Fruit fly (Drosophila melanogaster): ENCODE results near the gene CG46465.

Gene CG46465

DNA sequence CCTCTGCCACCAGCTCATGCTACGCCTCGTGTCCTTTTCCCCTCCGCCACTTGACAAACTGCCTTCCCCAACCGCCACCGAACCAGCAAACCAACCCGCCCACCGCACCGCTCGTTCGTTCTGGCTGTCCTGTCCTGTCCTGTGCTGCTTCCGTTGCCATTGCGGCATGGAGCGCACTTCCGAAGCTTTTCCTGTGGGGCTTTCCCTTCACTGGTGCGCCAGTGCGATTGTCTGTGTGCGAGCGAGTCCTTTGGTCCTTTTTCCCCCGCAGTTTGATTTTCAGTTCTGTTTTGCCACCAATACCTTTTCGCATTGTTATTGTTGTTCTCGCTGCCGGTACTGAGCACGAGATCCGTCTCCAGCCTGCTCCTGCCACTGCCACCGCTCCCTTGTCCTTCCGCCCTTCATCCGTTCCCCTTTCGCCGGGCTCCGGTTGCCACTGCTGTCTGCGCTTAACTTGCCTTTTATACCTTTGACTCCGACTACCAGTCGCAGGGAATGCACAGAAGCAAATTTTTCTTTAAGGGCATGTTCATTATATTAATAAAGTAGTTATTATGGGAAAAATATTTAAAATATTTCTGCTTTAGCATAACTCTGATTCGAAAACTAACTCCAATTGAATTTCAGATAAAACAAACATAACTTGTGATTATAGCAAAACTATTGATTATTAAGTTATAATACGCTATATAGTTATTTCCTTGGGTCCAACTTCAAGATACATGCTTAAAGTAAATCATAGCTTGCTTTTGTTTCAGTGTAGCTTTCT lies 31.9 kb downstream of the CG46465 start (continued):
- peak; percentile 42 for TF ChIP-seq Sox15 (GFP tag; optimal IDR thresholded peaks at IDR 0.05)
- peak; percentile 42 for TF ChIP-seq CG31627 (GFP tag; optimal IDR thresholded peaks at IDR 0.05)
- TF ChIP-seq Lpt (GFP tag; optimal IDR thresholded peaks at IDR 0.05): no peak
- TF ChIP-seq dac (GFP tag; optimal IDR thresholded peaks at IDR 0.05): no peak
- peak; percentile 10 for TF ChIP-seq CG16779 (tag; optimal IDR thresholded peaks at IDR 0.05)
- TF ChIP-seq Smox (GFP tag; optimal IDR thresholded peaks at IDR 0.05): peak; percentile 57
- TF ChIP-seq svp (GFP tag): peak; percentile 66
- peak; percentile 56 for TF ChIP-seq acj6 (GFP tag; optimal IDR thresholded peaks at IDR 0.05)
- peak; percentile 57; the same call in 2 of the 3 replicates for TF ChIP-seq CG8119 (GFP tag; IDR thresholded peaks at IDR 0.05)
- TF ChIP-seq Eip78C (GFP tag): peak; percentile 90

dm6 chr2L:19024744-19025059 lies 32.4 kb downstream of the CG46465 start:
- TF ChIP-seq ss (GFP tag; optimal IDR thresholded peaks at IDR 0.05) (peak in 1 of 2 experiments; percentile 9), dsx (GFP tag; optimal IDR thresholded peaks at IDR 0.05; ENCODE audit: poor library complexity, severe bottlenecking) (peak; percentile 6), CG6163 (GFP tag; IDR thresholded peaks at IDR 0.05) (no peak), CG6854 (GFP tag; optimal IDR thresholded peaks at IDR 0.05) (no peak)

dm6 chr2L:19026491-19027197 lies 34.3 kb downstream of the CG46465 start:
- TF ChIP-seq CG6163 (GFP tag; IDR thresholded peaks at IDR 0.05) (peak; percentile 27; the same call in 1 of the 3 replicates), Gug (GFP tag; IDR thresholded peaks at IDR 0.05) (no peak), CG34406 (GFP tag; optimal IDR thresholded peaks at IDR 0.05) (peak; percentile 47), CG3032 (tag; optimal IDR thresholded peaks at IDR 0.05) (peak; percentile 70), eg (GFP tag; IDR thresholded peaks at IDR 0.05) (0 out of 3 replicates have a peak, but pooled peaks have one; percentile 21), CG3919 (GFP tag; optimal IDR thresholded peaks at IDR 0.05) (peak; percentile 30), Sox15 (GFP tag; optimal IDR thresholded peaks at IDR 0.05) (peak; percentile 33), dsx (GFP tag; optimal IDR thresholded peaks at IDR 0.05; ENCODE audit: poor library complexity, severe bottlenecking) (peak; percentile 71), CG10631 (GFP tag; optimal IDR thresholded peaks at IDR 0.05) (peak; percentile 44), CG7368 (GFP tag; optimal IDR thresholded peaks at IDR 0.05) (no peak), Eip78C (GFP tag) (peak; percentile 86), Sox14 (GFP tag; optimal IDR thresholded peaks at IDR 0.05) (peak; percentile 57), Eip75B (GFP tag; optimal IDR thresholded peaks at IDR 0.05) (peak; percentile 42), acj6 (GFP tag; optimal IDR thresholded peaks at IDR 0.05) (peak; percentile 34), esn (GFP tag; optimal IDR thresholded peaks at IDR 0.05) (peak; percentile 48), Sox102F (GFP tag; optimal IDR thresholded peaks at IDR 0.05) (peak; percentile 21), Eip93F (GFP tag; optimal IDR thresholded peaks at IDR 0.05) (no peak), CG6808 (GFP tag; optimal IDR thresholded peaks at IDR 0.05) (peak; percentile 71), lz (GFP tag; optimal IDR thresholded peaks at IDR 0.05) (peak; percentile 29), vri (GFP tag; optimal IDR thresholded peaks at IDR 0.05) (no peak), CG11294 (GFP tag; IDR thresholded peaks at IDR 0.05) (no peak), fkh (GFP tag; optimal IDR thresholded peaks at IDR 0.05) (no peak), pdm3 (GFP tag; optimal IDR thresholded peaks at IDR 0.05) (peak; percentile 58), fd85E (GFP tag; optimal IDR thresholded peaks at IDR 0.05) (no peak), CG6276 (GFP tag; optimal IDR thresholded peaks at IDR 0.05) (peak; percentile 24), dac (GFP tag; optimal IDR thresholded peaks at IDR 0.05) (no peak), Ets21C (GFP tag; optimal IDR thresholded peaks at IDR 0.05) (peak; percentile 29), Met (GFP tag; optimal IDR thresholded peaks at IDR 0.05) (peak; percentile 45), CG9139 (GFP tag; optimal IDR thresholded peaks at IDR 0.05) (peak; percentile 54), CG8319 (GFP tag; optimal IDR thresholded peaks at IDR 0.05) (no peak), fd59A (GFP tag; optimal IDR thresholded peaks at IDR 0.05) (peak; percentile 66), Ets96B (tag; optimal IDR thresholded peaks at IDR 0.05) (peak; percentile 73), CG8119 (GFP tag; IDR thresholded peaks at IDR 0.05) (peak; percentile 41; the same call in 1 of the 3 replicates), CG31627 (GFP tag; optimal IDR thresholded peaks at IDR 0.05) (peak; percentile 33), CG16779 (tag; optimal IDR thresholded peaks at IDR 0.05) (peak; percentile 13), cyc (GFP tag; optimal IDR thresholded peaks at IDR 0.05) (peak; percentile 9), Hr38 (GFP tag; optimal IDR thresholded peaks at IDR 0.05) (no peak), CG10669 (GFP tag; optimal IDR thresholded peaks at IDR 0.05) (peak; percentile 76), net (GFP tag; optimal IDR thresholded peaks at IDR 0.05) (peak; percentile 20)
